Fruit fly (Drosophila melanogaster): ENCODE measurements around the gene CG14658.

CG14658 gene

dm6 chr3R:4804828-4805707, 25.2 kb downstream of the CG14658 start (continued):
- TF ChIP-seq CG34422 (GFP tag; IDR thresholded peaks at IDR 0.05) (peak; percentile 70; the same call in 2 of the 3 replicates), cas (GFP tag; IDR thresholded peaks at IDR 0.05) (no peak), ato (GFP tag; IDR thresholded peaks at IDR 0.05; ENCODE audit: partially characterized antibody) (0 out of 2 replicates have a peak, but pooled peaks have one; percentile 8), CG5245 (GFP tag; optimal IDR thresholded peaks at IDR 0.05) (peak; percentile 28), twi (tag; optimal IDR thresholded peaks at IDR 0.05) (peak; percentile 23), CHES-1-like (GFP tag; optimal IDR thresholded peaks at IDR 0.05) (peak; percentile 20), Jarid2 (GFP tag; optimal IDR thresholded peaks at IDR 0.05) (peak; percentile 39), tio (GFP tag; optimal IDR thresholded peaks at IDR 0.05) (peak; percentile 26), Dll (GFP tag; IDR thresholded peaks at IDR 0.05; ENCODE audit: partially characterized antibody) (no peak), CG43689 (GFP tag; IDR thresholded peaks at IDR 0.05) (0 out of 2 replicates have a peak, but pooled peaks have one; percentile 44), CG15011 (GFP tag; optimal IDR thresholded peaks at IDR 0.05) (peak; percentile 40), CG4707 (GFP tag; optimal IDR thresholded peaks at IDR 0.05) (peak; percentile 25), fd3F (GFP tag; optimal IDR thresholded peaks at IDR 0.05) (peak; percentile 57), CkIIα-i1 (GFP tag; IDR thresholded peaks at IDR 0.05) (no peak), stc (GFP tag; IDR thresholded peaks at IDR 0.05) (peak; percentile 61; the same call in 1 of the 2 replicates), CG3726 (GFP tag; IDR thresholded peaks at IDR 0.05) (no peak), HLH3B (GFP tag; IDR thresholded peaks at IDR 0.05) (no peak; the same call in 1 of the 2 replicates), CG9215 (GFP tag; IDR thresholded peaks at IDR 0.05) (peak; percentile 46; the same call in 1 of the 2 replicates), chif (GFP tag; optimal IDR thresholded peaks at IDR 0.05) (no peak), grau (tag; optimal IDR thresholded peaks at IDR 0.05) (peak; percentile 81), seq (GFP tag; IDR thresholded peaks at IDR 0.05) (no peak; the same call in 1 of the 2 replicates), CG11696 (GFP tag; IDR thresholded peaks at IDR 0.05) (0 out of 2 replicates have a peak, but pooled peaks have one; percentile 28), CG11560 (tag; IDR thresholded peaks at IDR 0.05) (no peak), Hand (GFP tag; optimal IDR thresholded peaks at IDR 0.05) (peak; percentile 38), CG33557 (GFP tag; optimal IDR thresholded peaks at IDR 0.05) (peak; percentile 53), CG7987 (GFP tag; optimal IDR thresholded peaks at IDR 0.05) (peak; percentile 28), CG4424 (GFP tag; optimal IDR thresholded peaks at IDR 0.05) (peak; percentile 63), CG4854 (GFP tag; optimal IDR thresholded peaks at IDR 0.05) (no peak), ase (GFP tag; IDR thresholded peaks at IDR 0.05) (0 out of 3 replicates have a peak, but pooled peaks have one; percentile 32), zf30C (GFP tag; optimal IDR thresholded peaks at IDR 0.05) (no peak), Fer2 (tag; optimal IDR thresholded peaks at IDR 0.05) (peak; percentile 46), CG9727 (GFP tag; optimal IDR thresholded peaks at IDR 0.05) (peak; percentile 69), GATAe (GFP tag; conservative IDR thresholded peaks at IDR 0.05) (no peak), CG32772 (GFP tag; IDR thresholded peaks at IDR 0.05) (peak; percentile 45; the same call in 1 of the 2 replicates), cad (GFP tag; optimal IDR thresholded peaks at IDR 0.05) (no peak), CG2120 (GFP tag; optimal IDR thresholded peaks at IDR 0.05) (peak; percentile 18), luna (GFP tag; optimal IDR thresholded peaks at IDR 0.05) (no peak), crp (GFP tag; optimal IDR thresholded peaks at IDR 0.05) (peak in 1 of 2 experiments; percentile 58), CG7357 (GFP tag; IDR thresholded peaks at IDR 0.05) (peak; percentile 53; the same call in 1 of the 3 replicates), CG15514 (GFP tag; optimal IDR thresholded peaks at IDR 0.05) (peak; percentile 26), Asciz (GFP tag; optimal IDR thresholded peaks at IDR 0.05) (peak; percentile 44), Mad (GFP tag; optimal IDR thresholded peaks at IDR 0.05) (no peak), Trl (optimal IDR thresholded peaks at IDR 0.05) (no peak), Trl (GFP tag; optimal IDR thresholded peaks at IDR 0.05) (no peak), CG17568 (GFP tag; optimal IDR thresholded peaks at IDR 0.05) (peak; percentile 28), CG10209 (GFP tag; optimal IDR thresholded peaks at IDR 0.05) (peak; percentile 72), chinmo (GFP tag; IDR thresholded peaks at IDR 0.05; ENCODE audit: partially characterized antibody) (peak; percentile 83; the same call in 1 of the 4 replicates), stwl (tag; optimal IDR thresholded peaks at IDR 0.05) (peak; percentile 4)

Data from whole organism, embryonic.